Worm (Caenorhabditis elegans) whole organism, early embryonic: ENCODE results near the gene C25G4.8.

Experiments
- B0310.2 ChIP-seq: sonication (generic microtip); optimal IDR thresholded peaks from 2 replicates; lab custom pipeline; 2016; ENCODE audit warnings: mild to moderate bottlenecking, missing genetic modification characterization, missing compliant biosample characterization
- F13C5.2 ChIP-seq: sonication (generic microtip); optimal IDR thresholded peaks from 2 replicates; lab custom pipeline; 2017; ENCODE audit warnings: mild to moderate bottlenecking, missing genetic modification characterization, inconsistent platforms, missing compliant biosample characterization
- aly-1 ChIP-seq: sonication (generic microtip); optimal IDR thresholded peaks from 2 replicates; lab custom pipeline; 2016; ENCODE audit warnings: missing genetic modification characterization, missing compliant biosample characterization
- ama-1 ChIP-seq: fragments of 150-350 bp; optimal IDR thresholded peaks from 2 replicates; lab custom pipeline; 2014
- ceh-36 ChIP-seq: sonication (generic microtip); optimal IDR thresholded peaks from 2 replicates; lab custom pipeline; 2016; ENCODE audit warnings: missing genetic modification characterization, inconsistent platforms, missing compliant biosample characterization
- ets-7 ChIP-seq: sonication (generic microtip); optimal IDR thresholded peaks from 2 replicates; lab custom pipeline; 2016; ENCODE audit warnings: missing genotype, missing genetic modification characterization, missing compliant biosample characterization
- flt-1 ChIP-seq: fragments of 200-800 bp; sonication (Bioruptor generic); IDR thresholded peaks from 2 replicates; pipeline ENCODE4 v1.3.6; 2022; ENCODE audit warnings: missing genetic modification characterization, missing compliant biosample characterization
- hmbx-1 ChIP-seq: sonication (generic microtip); optimal IDR thresholded peaks from 2 replicates; lab custom pipeline; 2016; ENCODE audit warnings: mild to moderate bottlenecking, missing genetic modification characterization, missing compliant biosample characterization
- hmg-4 ChIP-seq: fragments of 200-800 bp; sonication (Bioruptor generic); optimal IDR thresholded peaks from 2 replicates; lab custom pipeline; 2018; ENCODE audit warnings: mild to moderate bottlenecking, missing genetic modification characterization, missing compliant biosample characterization
- hnd-1 ChIP-seq: sonication (generic microtip); optimal IDR thresholded peaks from 2 replicates; lab custom pipeline; 2016; ENCODE audit warnings: missing genetic modification characterization, missing compliant biosample characterization
- pes-1 ChIP-seq: fragments of 200-800 bp; sonication (Bioruptor generic); IDR thresholded peaks from 2 replicates; pipeline ENCODE4 v1.3.6; 2022; ENCODE audit warnings: missing genetic modification reagents, missing genetic modification characterization, missing compliant biosample characterization
- scrt-1 ChIP-seq: fragments of 200-800 bp; sonication (Bioruptor generic); IDR thresholded peaks from 2 replicates; pipeline ENCODE4 v1.3.6; 2022; ENCODE audit warnings: missing genetic modification characterization, missing compliant biosample characterization
- tbx-11 ChIP-seq: fragments of 200-800 bp; sonication (Bioruptor generic); IDR thresholded peaks from 2 replicates; pipeline ENCODE4 v1.3.6; 2022; ENCODE audit warnings: missing genetic modification characterization, missing compliant biosample characterization
- tbx-37 ChIP-seq: fragments of 200-800 bp; sonication (Bioruptor generic); conservative IDR thresholded peaks from 2 replicates; pipeline ENCODE4 v1.3.6; 2022; ENCODE audit warnings: missing genetic modification reagents, missing genetic modification characterization, missing compliant biosample characterization

DNA sequence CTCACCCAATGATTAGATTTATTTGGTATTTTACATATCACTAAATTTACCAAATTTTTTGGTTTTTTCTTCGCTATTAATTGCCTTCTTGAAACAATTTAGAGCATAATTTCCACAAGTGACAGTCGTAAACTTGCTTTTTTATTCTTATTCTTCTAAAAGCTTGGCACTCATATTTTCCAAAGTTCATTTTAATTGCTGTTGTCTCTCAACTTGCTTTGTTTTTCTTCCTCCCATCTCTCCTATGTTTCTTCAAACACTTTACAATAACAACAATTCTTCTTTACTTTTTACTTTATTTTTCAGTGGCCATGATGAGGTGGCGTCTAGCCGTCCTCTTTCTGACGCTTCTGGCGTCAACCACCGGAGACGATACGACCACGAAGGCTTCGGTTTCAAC, 5.1 kb upstream of the C25G4.8 start, which contains the start of gene igdb-2:
- TF ChIP-seq hmbx-1 (tag; lab: Kevin White, UChicago) (no peak), F13C5.2 (no peak), tbx-37 (GFP tag; lab: Robert Waterston, UW) (no peak), B0310.2 (tag; lab: Kevin White, UChicago) (no peak), aly-1 (tag; lab: Kevin White, UChicago) (no peak), ama-1 (lab: Kevin White, UChicago) (no peak), tbx-11 (GFP tag; lab: Robert Waterston, UW) (no peak), pes-1 (GFP tag; lab: Robert Waterston, UW) (no peak), scrt-1 (no peak), ets-7 (tag; lab: Kevin White, UChicago) (no peak), hnd-1 (tag; lab: Kevin White, UChicago) (no peak), hmg-4 (GFP tag; lab: Kevin White, UChicago) (no peak), ceh-36 (tag; lab: Kevin White, UChicago) (no peak), flt-1 (no peak)
